Worm (Caenorhabditis elegans): Measurements from ENCODE around the gene Y50D4C.12.

The Y50D4C.12 gene

DNA sequence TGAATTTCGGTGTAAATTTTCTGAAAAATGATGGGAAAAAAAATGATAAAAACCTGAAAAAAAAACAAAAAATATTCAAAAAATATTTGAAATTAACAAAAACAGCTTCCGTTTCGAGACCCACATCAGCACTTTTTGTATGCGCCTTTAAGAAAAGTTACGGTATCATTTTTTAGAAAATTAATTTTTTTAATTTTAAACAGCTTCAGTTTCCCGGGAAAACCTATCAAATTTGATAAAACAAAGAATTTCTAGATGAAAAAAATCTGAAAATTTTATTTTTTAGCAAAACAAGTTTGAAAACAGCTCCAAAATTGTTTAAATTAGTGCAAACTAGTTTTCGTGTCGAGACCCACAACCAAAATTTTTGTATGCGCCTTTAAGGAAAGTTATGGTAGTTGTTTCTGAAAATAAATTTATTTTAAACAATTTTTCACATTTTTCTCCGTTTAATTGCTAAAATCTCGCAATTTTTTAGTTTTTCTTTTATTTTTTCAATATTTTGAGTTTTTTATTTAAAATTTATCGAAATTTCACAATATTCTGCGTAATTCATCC lies 13.3 kb upstream of the Y50D4C.12 start:
- TF ChIP-seq lin-35 (GFP tag; optimal IDR thresholded peaks at IDR 0.05) (no peak), unc-130 (tag; optimal IDR thresholded peaks at IDR 0.05) (no peak)

DNA sequence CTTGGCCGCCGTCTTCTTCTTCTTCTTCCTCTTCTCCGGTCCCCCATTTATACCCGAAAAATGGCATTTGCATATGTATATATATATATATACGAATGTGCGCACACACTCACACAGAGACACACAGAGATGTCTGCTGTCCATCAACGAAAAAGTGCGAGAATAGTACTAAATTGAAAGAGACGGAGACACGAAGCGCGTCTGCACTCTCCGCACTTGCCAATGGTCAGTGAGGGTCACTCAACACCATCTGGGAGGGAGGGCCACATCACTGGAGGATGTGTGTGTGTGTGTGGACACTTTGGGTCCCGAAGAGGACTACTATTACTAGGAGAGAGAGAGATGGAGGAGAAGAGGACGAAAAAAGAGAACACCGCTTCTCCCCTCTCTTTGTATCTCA lies 7.2 kb upstream of the Y50D4C.12 start:
- no peak for TF ChIP-seq hpl-2 (GFP tag; optimal IDR thresholded peaks at IDR 0.05)
- peak; percentile 78 for TF ChIP-seq mep-1 (tag; optimal IDR thresholded peaks at IDR 0.05)
- TF ChIP-seq isw-1 (GFP tag; IDR thresholded peaks at IDR 0.05): peak; percentile 11; the same call in 1 of the 2 replicates
- TF ChIP-seq irx-1 (tag; optimal IDR thresholded peaks at IDR 0.05): no peak
- TF ChIP-seq rnt-1 (tag; optimal IDR thresholded peaks at IDR 0.05): peak; percentile 27
- TF ChIP-seq egl-13 (tag; optimal IDR thresholded peaks at IDR 0.05): peak; percentile 61
- peak in 1 of 2 experiments; percentile 16 for TF ChIP-seq mdl-1 (tag; optimal IDR thresholded peaks at IDR 0.05)
- peak; percentile 72 for TF ChIP-seq snu-23 (GFP tag; optimal IDR thresholded peaks at IDR 0.05)
- no peak for TF ChIP-seq C04F5.9 (tag; optimal IDR thresholded peaks at IDR 0.05)
- TF ChIP-seq lin-39 (tag; optimal IDR thresholded peaks at IDR 0.05): no peak
- peak; percentile 72 for TF ChIP-seq swsn-7 (tag; optimal IDR thresholded peaks at IDR 0.05)
- TF ChIP-seq efl-1 (optimal IDR thresholded peaks at IDR 0.05): peak; percentile 55 to 61
- peak; percentile 9 to 92 for TF ChIP-seq efl-1 (GFP tag; optimal IDR thresholded peaks at IDR 0.05 in 1 of 2)
- TF ChIP-seq lin-13 (GFP tag; optimal IDR thresholded peaks at IDR 0.05): no peak
- TF ChIP-seq tbx-2 (tag; optimal IDR thresholded peaks at IDR 0.05): peak; percentile 43
- TF ChIP-seq lin-14 (GFP tag; optimal IDR thresholded peaks at IDR 0.05): peak; percentile 98
- TF ChIP-seq elt-2 (tag; optimal IDR thresholded peaks at IDR 0.05): no peak
- TF ChIP-seq blmp-1 (tag; optimal IDR thresholded peaks at IDR 0.05): peak; percentile 17
- peak; percentile 38 for TF ChIP-seq skn-1 (tag; optimal IDR thresholded peaks at IDR 0.05)
- TF ChIP-seq ama-1 (optimal IDR thresholded peaks at IDR 0.05): no peak
- TF ChIP-seq hlh-17 (GFP tag; optimal IDR thresholded peaks at IDR 0.05; ENCODE audit: borderline replicate concordance): no peak
- no peak for TF ChIP-seq ceh-90 (tag; optimal IDR thresholded peaks at IDR 0.05)
- no peak for TF ChIP-seq vab-15 (tag; optimal IDR thresholded peaks at IDR 0.05)
- TF ChIP-seq nhr-71 (tag; optimal IDR thresholded peaks at IDR 0.05): peak; percentile 64
- no peak for TF ChIP-seq nhr-28 (tag; optimal IDR thresholded peaks at IDR 0.05)
- peak in 1 of 2 experiments; percentile 61 for TF ChIP-seq ztf-11 (tag; optimal IDR thresholded peaks at IDR 0.05)
- TF ChIP-seq lsy-2 (tag; optimal IDR thresholded peaks at IDR 0.05): peak; percentile 39
- TF ChIP-seq unc-86 (tag; optimal IDR thresholded peaks at IDR 0.05): peak; percentile 53
- TF ChIP-seq elt-3 (tag; optimal IDR thresholded peaks at IDR 0.05): peak in 1 of 6 experiments; percentile 10
- TF ChIP-seq ceh-82 (tag; optimal IDR thresholded peaks at IDR 0.05): peak in 2 of 3 experiments; percentile 34 to 66
- TF ChIP-seq nhr-19 (GFP tag; conservative IDR thresholded peaks at IDR 0.05): peak; percentile 12
- TF ChIP-seq sox-4 (tag; optimal IDR thresholded peaks at IDR 0.05): no peak
- TF ChIP-seq fkh-8 (tag; optimal IDR thresholded peaks at IDR 0.05): peak; percentile 42
- TF ChIP-seq dsc-1 (tag; optimal IDR thresholded peaks at IDR 0.05): peak; percentile 55
- TF ChIP-seq nhr-47 (tag; optimal IDR thresholded peaks at IDR 0.05): peak; percentile 62
- 0 out of 2 replicates have a peak, but pooled peaks have one; percentile 19 for TF ChIP-seq grh-1 (GFP tag; IDR thresholded peaks at IDR 0.05)
- TF ChIP-seq zip-4 (GFP tag; optimal IDR thresholded peaks at IDR 0.05): no peak
- peak; percentile 2 for TF ChIP-seq fkh-10 (GFP tag; optimal IDR thresholded peaks at IDR 0.05)
- TF ChIP-seq jun-1 (tag; optimal IDR thresholded peaks at IDR 0.05): peak; percentile 33
- TF ChIP-seq ztf-4 (tag; optimal IDR thresholded peaks at IDR 0.05): peak; percentile 15
- peak; percentile 29 for TF ChIP-seq xbp-1 (tag; optimal IDR thresholded peaks at IDR 0.05)
- peak in 1 of 2 experiments; percentile 61 for TF ChIP-seq lin-35 (GFP tag; optimal IDR thresholded peaks at IDR 0.05)

Measured in whole organism, L1 larva.